Worm (Caenorhabditis elegans) whole organism, late embryonic: ENCODE measurements around the gene ZC239.5.
"Not testable (repeated sequence)": the region's sequence is repeated elsewhere in the genome, so short reads cannot be mapped to it uniquely, and the experiment has no call there.

Source experiments
- C08G9.2 ChIP-seq: sonication (generic microtip); optimal IDR thresholded peaks from 2 replicates; lab custom pipeline; 2016; ENCODE audit warnings: mild to moderate bottlenecking, missing genetic modification characterization, moderate library complexity, missing compliant biosample characterization
- F13H6.1 ChIP-seq: sonication (generic microtip); optimal IDR thresholded peaks from 2 replicates; lab custom pipeline; 2016; ENCODE audit warnings: missing genetic modification characterization, missing compliant biosample characterization
- K02D7.2 ChIP-seq: sonication (generic microtip); optimal IDR thresholded peaks from 2 replicates; lab custom pipeline; 2017; ENCODE audit warnings: mild to moderate bottlenecking, missing genetic modification characterization, missing compliant biosample characterization
- Y22D7AL.16 ChIP-seq: sonication (generic microtip); optimal IDR thresholded peaks from 2 replicates; lab custom pipeline; 2016; ENCODE audit warnings: missing genetic modification characterization, missing compliant biosample characterization
- ama-1 ChIP-seq: fragments of 150-350 bp; optimal IDR thresholded peaks from 2 replicates; lab custom pipeline; 2014
- ceh-14 ChIP-seq: sonication (generic microtip); optimal IDR thresholded peaks from 2 replicates; lab custom pipeline; 2016; ENCODE audit warnings: missing genotype, missing genetic modification characterization, missing compliant biosample characterization
- ceh-18 ChIP-seq: sonication (generic microtip); optimal IDR thresholded peaks from 2 replicates; lab custom pipeline; 2016; ENCODE audit warnings: missing genetic modification characterization, missing compliant biosample characterization
- ceh-2 ChIP-seq: sonication (generic microtip); optimal IDR thresholded peaks from 2 replicates; lab custom pipeline; 2016; ENCODE audit warnings: missing genotype, missing genetic modification characterization, missing compliant biosample characterization
- ceh-30 ChIP-seq: fragments of 150-350 bp; optimal IDR thresholded peaks from 2 replicates; lab custom pipeline; 2014; ENCODE audit warnings: missing biosample characterization, missing genetic modification characterization
- ceh-45 ChIP-seq: fragments of 200-800 bp; sonication (Bioruptor generic); IDR thresholded peaks from 2 replicates; pipeline ENCODE4 v1.3.6; 2022; ENCODE audit warnings: missing genetic modification reagents, missing genetic modification characterization, missing compliant biosample characterization
- dmd-4 ChIP-seq: sonication (generic microtip); optimal IDR thresholded peaks from 2 replicates; lab custom pipeline; 2016; ENCODE audit warnings: borderline replicate concordance, missing genetic modification characterization, missing compliant biosample characterization
- elt-2 ChIP-seq: sonication (generic microtip); optimal IDR thresholded peaks from 2 replicates; lab custom pipeline; 2016; ENCODE audit warnings: missing genetic modification reagents, missing genetic modification characterization, missing compliant biosample characterization
- ets-4 ChIP-seq: sonication (generic microtip); optimal IDR thresholded peaks from 2 replicates; lab custom pipeline; 2016; ENCODE audit warnings: missing genetic modification characterization, missing compliant biosample characterization
- eyg-1 ChIP-seq: sonication (generic microtip); optimal IDR thresholded peaks from 2 replicates; lab custom pipeline; 2016; ENCODE audit warnings: missing genotype, missing genetic modification characterization, missing compliant biosample characterization
- fax-1 ChIP-seq: sonication (generic microtip); optimal IDR thresholded peaks from 2 replicates; lab custom pipeline; 2016; ENCODE audit warnings: missing genotype, missing genetic modification characterization, missing compliant biosample characterization
- hlh-30 ChIP-seq: sonication (generic microtip); optimal IDR thresholded peaks from 2 replicates; lab custom pipeline; 2017; ENCODE audit warnings: antibody characterized with exemption, missing genetic modification characterization, missing compliant biosample characterization; ENCODE audit not compliant: insufficient read depth
- hlh-6 ChIP-seq: sonication (generic microtip); optimal IDR thresholded peaks from 2 replicates; lab custom pipeline; 2016; ENCODE audit warnings: missing genotype, missing genetic modification characterization, missing compliant biosample characterization
- mec-3 ChIP-seq: sonication (generic microtip); optimal IDR thresholded peaks from 2 replicates; lab custom pipeline; 2016; ENCODE audit warnings: borderline replicate concordance, missing genetic modification characterization, missing compliant biosample characterization
- nfya-1 ChIP-seq: sonication (generic microtip); optimal IDR thresholded peaks from 2 replicates; lab custom pipeline; 2017; ENCODE audit warnings: missing genetic modification characterization, mild to moderate bottlenecking, missing compliant biosample characterization, antibody characterized with exemption, moderate library complexity
- pha-2 ChIP-seq: sonication (generic microtip); optimal IDR thresholded peaks from 2 replicates; lab custom pipeline; 2017; ENCODE audit warnings: mild to moderate bottlenecking, missing genetic modification characterization, missing compliant biosample characterization
- pros-1 ChIP-seq: fragments of 150-350 bp; optimal IDR thresholded peaks from 2 replicates; lab custom pipeline; 2014; ENCODE audit warnings: missing biosample characterization, missing genetic modification reagents, missing genetic modification characterization
- ref-2 ChIP-seq: sonication (generic microtip); optimal IDR thresholded peaks from 2 replicates; lab custom pipeline; 2016; ENCODE audit warnings: missing genetic modification characterization, missing compliant biosample characterization
- rnt-1 ChIP-seq: sonication (generic microtip); optimal IDR thresholded peaks from 2 replicates; lab custom pipeline; 2016; ENCODE audit warnings: missing genetic modification characterization, missing compliant biosample characterization
- sox-4 ChIP-seq: sonication (generic microtip); optimal IDR thresholded peaks from 2 replicates; lab custom pipeline; 2017; ENCODE audit warnings: mild to moderate bottlenecking, missing genetic modification characterization, inconsistent platforms, missing compliant biosample characterization
- tbx-7 ChIP-seq: sonication (generic microtip); optimal IDR thresholded peaks from 2 replicates; lab custom pipeline; 2016; ENCODE audit warnings: missing genotype, missing genetic modification characterization, missing compliant biosample characterization
- unc-3 ChIP-seq, 2 experiments: fragments of 200-800 bp in 1 of 2; sonication (Bioruptor generic) in 1 of 2; sonication (generic microtip) in 1 of 2; conservative IDR thresholded peaks in 1 of 2; optimal IDR thresholded peaks in 1 of 2; 2 replicates each; pipeline versions ENCODE4 v1.3.6 to Lab custom; 2016 to 2022; ENCODE audit warnings: missing compliant biosample characterization in 2 of 2, missing genetic modification characterization in 2 of 2, missing genetic modification reagents in 1 of 2
- unc-55 ChIP-seq: sonication (generic microtip); optimal IDR thresholded peaks from 2 replicates; lab custom pipeline; 2017; ENCODE audit warnings: missing biosample characterization, missing genetic modification reagents, missing genetic modification characterization
- ztf-16 ChIP-seq: sonication (generic microtip); optimal IDR thresholded peaks from 2 replicates; lab custom pipeline; 2017; ENCODE audit warnings: missing genetic modification characterization, missing compliant biosample characterization

Gene ZC239.5

ce11 chrII:3177663-3178062 lies 32.8 kb upstream of the ZC239.5 start, which contains the start of gene sri-40:
sri-40 (plus strand) TSS chrII:3177963.
- TF ChIP-seq elt-2 (tag; lab: Kevin White, UChicago); unc-55; ceh-45: not testable (repeated sequence)

DNA sequence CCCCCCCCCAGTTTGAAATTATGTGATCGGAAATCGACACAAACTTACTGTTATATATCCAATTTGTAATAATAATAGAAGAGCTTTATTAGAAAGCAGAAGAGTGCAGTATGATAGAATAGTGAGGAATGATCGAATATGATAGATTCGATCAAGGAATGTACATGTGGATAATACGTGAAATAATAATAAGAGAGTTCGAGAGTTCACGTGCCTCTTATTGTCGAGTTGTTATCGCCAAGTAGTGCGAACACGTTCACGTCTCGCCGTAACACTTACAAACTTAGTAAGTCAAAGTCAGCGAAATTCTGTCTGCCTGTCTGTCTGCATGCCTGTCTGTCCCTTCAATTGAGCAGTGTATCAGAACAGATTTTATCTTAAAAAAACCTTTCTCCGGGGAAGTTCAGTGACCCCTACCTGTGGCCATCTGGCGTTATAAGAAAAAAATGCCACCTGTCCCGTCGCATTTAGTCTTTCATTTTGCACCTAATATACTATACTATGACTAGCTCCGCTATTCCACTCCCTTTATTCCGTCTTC lies 27.1 kb upstream of the ZC239.5 start, which contains the start of the genes Y27F2A.6 and Y27F2A.8:
Gene Y27F2A.6, minus strand, starts transcription at position 101 of the 541 bp plus-strand sequence.
Gene Y27F2A.8, plus strand, starts transcription at position 491 of the 541 bp plus-strand sequence.
- TF ChIP-seq mec-3, Y22D7AL.16, rnt-1 (tag; lab: Kevin White, UChicago): not testable (repeated sequence)
- TF ChIP-seq, all 69 proteins: peak for 0; not testable (repeated sequence) for 69

ce11 chrII:3184858-3185257 lies 25.6 kb upstream of the ZC239.5 start, which contains the start of gene sri-78:
sri-78 (plus strand) TSS chrII:3185158.
- not testable (repeated sequence) for TF ChIP-seq ama-1 (lab: Kevin White, UChicago); C08G9.2 (tag; lab: Kevin White, UChicago); unc-3 (GFP tag; conservative IDR thresholded peaks at IDR 0.05; lab: Robert Waterston, UW); unc-3 (tag; optimal IDR thresholded peaks at IDR 0.05; lab: Kevin White, UChicago)

ce11 chrII:3185848-3186247 lies 24.6 kb upstream of the ZC239.5 start:
- TF ChIP-seq tbx-7 (tag; lab: Kevin White, UChicago), result no peak
- TF ChIP-seq pros-1 (tag; lab: Kevin White, UChicago), result no peak
- no peak for TF ChIP-seq eyg-1 (tag; lab: Kevin White, UChicago)
- no peak for TF ChIP-seq sox-4 (tag; lab: Kevin White, UChicago)
- no peak for TF ChIP-seq ceh-18 (tag; lab: Kevin White, UChicago)
- no peak for TF ChIP-seq elt-2 (tag; lab: Kevin White, UChicago)
- TF ChIP-seq fax-1 (tag; lab: Kevin White, UChicago), result no peak
- TF ChIP-seq F13H6.1 (tag; lab: Kevin White, UChicago), result no peak
- TF ChIP-seq Y22D7AL.16 (tag; lab: Kevin White, UChicago), result no peak
- no peak for TF ChIP-seq dmd-4 (tag; lab: Kevin White, UChicago)
- no peak for TF ChIP-seq nfya-1
- TF ChIP-seq ref-2 (tag; lab: Kevin White, UChicago), result no peak
- no peak for TF ChIP-seq ztf-16
- TF ChIP-seq ceh-30 (tag; lab: Kevin White, UChicago), result no peak
- TF ChIP-seq hlh-6 (tag; lab: Kevin White, UChicago), result no peak
- no peak for TF ChIP-seq hlh-30

- TF ChIP-seq ceh-2 (tag; lab: Kevin White, UChicago); ceh-14 (tag; lab: Kevin White, UChicago); K02D7.2: not testable (repeated sequence)
These were observed 21.4 kb upstream of the ZC239.5 start, which contains the start of gene Y27F2A.11 for ce11 chrII:3189038-3189437. Y27F2A.11 (plus strand) TSS chrII:3189338.

- TF ChIP-seq ets-4, pha-2, eyg-1 (tag; lab: Kevin White, UChicago): not testable (repeated sequence)
These were observed 18.9 kb upstream of the ZC239.5 start, which contains the start of gene Y27F2A.9 for ce11 chrII:3191544-3191943. Y27F2A.9 (minus strand) TSS chrII:3191644.

- TF ChIP-seq ceh-14 (tag; lab: Kevin White, UChicago) (no peak), mec-3 (tag; lab: Kevin White, UChicago) (peak; percentile 13)
These were observed 14.7 kb upstream of the ZC239.5 start for ce11 chrII:3195739-3196138.
